Worm (Caenorhabditis elegans) whole organism, L4 larva: ENCODE measurements around the gene F32D8.8.
A peak's percentile ranks its signal among the peaks of the same experiment; 100 is the strongest.

Source experiments
- D1046.2 ChIP-seq: fragments of 200-800 bp; sonication (Bioruptor generic); IDR thresholded peaks from 2 replicates; pipeline ENCODE4 v1.3.6; 2022; ENCODE audit warnings: missing genetic modification characterization, missing compliant biosample characterization
- F26F4.8 ChIP-seq: fragments of 200-800 bp; sonication (Bioruptor generic); conservative IDR thresholded peaks from 2 replicates; pipeline ENCODE4 v1.3.6; 2022; ENCODE audit warnings: missing genetic modification characterization, missing compliant biosample characterization
- Y105C5A.15 ChIP-seq: fragments of 200-800 bp; sonication (Bioruptor generic); IDR thresholded peaks from 2 replicates; pipeline ENCODE4 v1.3.6; 2022; ENCODE audit warnings: missing genetic modification characterization, missing compliant biosample characterization
- ceh-20 ChIP-seq: fragments of 200-800 bp; sonication (Bioruptor generic); IDR thresholded peaks from 2 replicates; pipeline ENCODE4 v1.3.6; 2022; ENCODE audit warnings: missing genetic modification reagents, missing genetic modification characterization, missing compliant biosample characterization
- ceh-32 ChIP-seq: sonication (generic microtip); optimal IDR thresholded peaks from 2 replicates; lab custom pipeline; 2016; ENCODE audit warnings: mild to moderate bottlenecking, missing genetic modification characterization, missing compliant biosample characterization; ENCODE audit not compliant: poor library complexity
- ceh-44 ChIP-seq: fragments of 200-800 bp; sonication (Bioruptor generic); IDR thresholded peaks from 2 replicates; pipeline ENCODE4 v1.3.6; 2022; ENCODE audit warnings: missing genetic modification reagents, missing genetic modification characterization, missing compliant biosample characterization
- ceh-62 ChIP-seq: sonication (generic microtip); optimal IDR thresholded peaks from 2 replicates; lab custom pipeline; 2017; ENCODE audit warnings: missing biosample characterization, missing genetic modification characterization
- ces-1 ChIP-seq: fragments of 150-350 bp; sonication (generic microtip); optimal IDR thresholded peaks from 4 replicates; lab custom pipeline; 2014; ENCODE audit warnings: missing biosample characterization, missing genetic modification reagents, missing genetic modification characterization
- cey-2 ChIP-seq: sonication (generic microtip); optimal IDR thresholded peaks from 3 replicates; lab custom pipeline; 2017; ENCODE audit warnings: missing genetic modification characterization, mild to moderate bottlenecking, missing compliant biosample characterization, antibody characterized with exemption, borderline replicate concordance; ENCODE audit not compliant: insufficient read depth
- ctbp-1 ChIP-seq: fragments of 200-800 bp; sonication (Bioruptor generic); IDR thresholded peaks from 2 replicates; pipeline ENCODE4 v1.3.6; 2022; ENCODE audit warnings: missing genetic modification reagents, missing genetic modification characterization, missing compliant biosample characterization
- daf-12 ChIP-seq: fragments of 150-350 bp; optimal IDR thresholded peaks from 2 replicates; lab custom pipeline; 2014; ENCODE audit warnings: missing biosample characterization, missing genetic modification reagents, missing genetic modification characterization
- daf-16 ChIP-seq, 3 experiments: sonication (generic microtip); optimal IDR thresholded peaks; 2 replicates each; lab custom pipeline; 2016 to 2017; ENCODE audit warnings: missing genetic modification characterization in 3 of 3, missing genetic modification reagents in 3 of 3, mild to moderate bottlenecking in 2 of 3, missing compliant biosample characterization in 2 of 3, missing biosample characterization in 1 of 3, moderate library complexity in 1 of 3
- dmd-6 ChIP-seq: fragments of 200-800 bp; sonication (Bioruptor generic); IDR thresholded peaks from 2 replicates; pipeline ENCODE4 v1.3.6; 2022; ENCODE audit warnings: missing genetic modification reagents, missing genetic modification characterization, missing compliant biosample characterization
- duxl-1 ChIP-seq: sonication (generic microtip); optimal IDR thresholded peaks from 2 replicates; lab custom pipeline; 2016; ENCODE audit warnings: mild to moderate bottlenecking, missing genetic modification characterization, moderate library complexity, missing compliant biosample characterization; ENCODE audit not compliant: poor library complexity
- dve-1 ChIP-seq: sonication (generic microtip); optimal IDR thresholded peaks from 2 replicates; lab custom pipeline; 2017; ENCODE audit warnings: antibody characterized with exemption, mild to moderate bottlenecking, missing genetic modification characterization, missing compliant biosample characterization; ENCODE audit not compliant: insufficient read depth
- fkh-10 ChIP-seq: fragments of 150-350 bp; optimal IDR thresholded peaks from 2 replicates; lab custom pipeline; 2014; ENCODE audit warnings: missing biosample characterization, missing genetic modification reagents, missing genetic modification characterization
- fos-1 ChIP-seq: fragments of 150-350 bp; optimal IDR thresholded peaks from 2 replicates; lab custom pipeline; 2014; ENCODE audit warnings: missing biosample characterization, missing genetic modification characterization
- hif-1 ChIP-seq, 2 experiments: sonication (generic microtip); optimal IDR thresholded peaks; 2 replicates each; lab custom pipeline; 2016 to 2017; ENCODE audit warnings: missing compliant biosample characterization in 2 of 2, missing genetic modification characterization in 2 of 2, missing genetic modification reagents in 2 of 2, missing genotype in 2 of 2, mild to moderate bottlenecking in 1 of 2
- lim-7 ChIP-seq: fragments of 200-800 bp; sonication (Bioruptor generic); IDR thresholded peaks from 2 replicates; pipeline ENCODE4 v1.3.6; 2022; ENCODE audit warnings: missing genetic modification characterization, missing compliant biosample characterization
- lin-1 ChIP-seq: fragments of 200-800 bp; sonication (Bioruptor generic); IDR thresholded peaks from 2 replicates; pipeline ENCODE4 v1.3.6; 2022; ENCODE audit warnings: missing genetic modification reagents, missing genetic modification characterization, missing compliant biosample characterization
- lin-38 ChIP-seq: fragments of 200-800 bp; sonication (Bioruptor generic); IDR thresholded peaks from 2 replicates; pipeline ENCODE4 v1.3.6; 2022; ENCODE audit warnings: missing genetic modification reagents, missing genetic modification characterization, missing compliant biosample characterization
- lin-39 ChIP-seq: fragments of 150-350 bp; optimal IDR thresholded peaks from 2 replicates; lab custom pipeline; 2014; ENCODE audit warnings: missing biosample characterization, missing genetic modification reagents, missing genetic modification characterization
- mdl-1 ChIP-seq, 2 experiments: fragments of 150-350 bp in 1 of 2; sonication (generic microtip) in 1 of 2; optimal IDR thresholded peaks; 2 replicates each; lab custom pipeline; 2014 to 2017; ENCODE audit warnings: missing biosample characterization in 2 of 2, missing genetic modification characterization in 2 of 2
- mep-1 ChIP-seq: fragments of 150-350 bp; sonication (generic microtip); optimal IDR thresholded peaks from 3 replicates; lab custom pipeline; 2014; ENCODE audit warnings: missing biosample characterization, missing genetic modification characterization
- mes-2 ChIP-seq: sonication (generic microtip); optimal IDR thresholded peaks from 2 replicates; lab custom pipeline; 2016; ENCODE audit warnings: missing genotype, mild to moderate bottlenecking, missing genetic modification characterization, missing compliant biosample characterization; ENCODE audit not compliant: poor library complexity, severe bottlenecking
- nhr-11 ChIP-seq: fragments of 150-350 bp; optimal IDR thresholded peaks from 2 replicates; lab custom pipeline; 2014; ENCODE audit warnings: missing biosample characterization, missing genetic modification characterization
- nhr-25 ChIP-seq: sonication (generic microtip); optimal IDR thresholded peaks from 2 replicates; lab custom pipeline; 2017; ENCODE audit warnings: missing genetic modification characterization, mild to moderate bottlenecking, missing compliant biosample characterization, antibody characterized with exemption, moderate library complexity, borderline replicate concordance; ENCODE audit not compliant: insufficient read depth
- nhr-28 ChIP-seq: fragments of 150-350 bp; optimal IDR thresholded peaks from 2 replicates; lab custom pipeline; 2014; ENCODE audit warnings: missing biosample characterization, missing genetic modification characterization
- nhr-42 ChIP-seq: fragments of 200-800 bp; sonication (Bioruptor generic); IDR thresholded peaks from 2 replicates; pipeline ENCODE4 v1.3.6; 2022; ENCODE audit warnings: missing genetic modification characterization, missing compliant biosample characterization
- pha-4 ChIP-seq, 2 experiments: fragments of 150-350 bp in 1 of 2; fragments of 200-800 bp in 1 of 2; sonication (Bioruptor generic) in 1 of 2; IDR thresholded peaks in 1 of 2; optimal IDR thresholded peaks in 1 of 2; 2 replicates each; pipeline versions ENCODE4 v1.3.6 to Lab custom; 2014 to 2022; ENCODE audit warnings: missing genetic modification characterization in 2 of 2, missing genetic modification reagents in 2 of 2, missing biosample characterization in 1 of 2, missing compliant biosample characterization in 1 of 2
- php-3 ChIP-seq: fragments of 200-800 bp; sonication (Bioruptor generic); IDR thresholded peaks from 2 replicates; pipeline ENCODE4 v1.3.6; 2022; ENCODE audit warnings: missing genetic modification reagents, missing genetic modification characterization, missing compliant biosample characterization
- pqm-1 ChIP-seq: sonication (generic microtip); optimal IDR thresholded peaks from 2 replicates; lab custom pipeline; 2017; ENCODE audit warnings: missing biosample characterization, missing genetic modification characterization
- spr-3 ChIP-seq: fragments of 200-800 bp; sonication (Bioruptor generic); optimal IDR thresholded peaks from 2 replicates; lab custom pipeline; 2018; ENCODE audit warnings: mild to moderate bottlenecking, missing genetic modification characterization, missing compliant biosample characterization
- tra-1 ChIP-seq: fragments of 200-800 bp; sonication (Bioruptor generic); IDR thresholded peaks from 2 replicates; pipeline ENCODE4 v1.3.6; 2022; ENCODE audit warnings: missing genetic modification reagents, missing genetic modification characterization, missing compliant biosample characterization
- unc-130 ChIP-seq: sonication (generic microtip); optimal IDR thresholded peaks from 2 replicates; lab custom pipeline; 2016; ENCODE audit warnings: missing genetic modification reagents, missing genetic modification characterization, missing compliant biosample characterization
- unc-39 ChIP-seq: sonication (generic microtip); optimal IDR thresholded peaks from 2 replicates; lab custom pipeline; 2017; ENCODE audit warnings: missing biosample characterization, missing genetic modification characterization
- unc-62 ChIP-seq, 3 experiments: fragments of 150-350 bp in 1 of 3; sonication (generic microtip); optimal IDR thresholded peaks in 2 of 3; peaks in 1 of 3; 1 replicate in 1 of 3; 2 replicates in 2 of 3; lab custom pipeline; 2014 to 2017; ENCODE audit warnings: missing biosample characterization in 3 of 3, missing genetic modification characterization in 3 of 3, missing genetic modification reagents in 3 of 3, missing genotype in 1 of 3
- zfp-2 ChIP-seq: sonication (generic microtip); optimal IDR thresholded peaks from 2 replicates; lab custom pipeline; 2016; ENCODE audit warnings: mild to moderate bottlenecking, missing genetic modification characterization, missing compliant biosample characterization

F32D8.8 gene

DNA sequence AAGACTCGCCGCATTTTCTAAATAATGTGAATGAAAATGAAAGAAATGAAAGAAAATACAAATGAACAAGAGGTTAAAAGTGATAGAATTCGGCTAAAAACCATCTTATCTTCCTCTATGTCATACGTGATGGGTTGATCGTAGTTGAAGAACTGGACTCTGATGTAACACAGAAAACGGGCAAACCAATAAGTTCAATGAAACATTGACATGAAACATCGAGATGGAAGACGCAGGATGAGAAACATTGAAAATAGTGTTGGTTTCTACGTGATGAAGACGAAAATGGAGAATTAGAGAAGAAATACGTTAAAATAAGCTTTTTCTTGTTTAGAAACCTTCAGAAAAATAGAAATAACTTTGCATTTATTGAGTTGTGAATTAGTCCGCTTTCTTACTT, 11.6 kb downstream of the F32D8.8 start, which contains the start of gene F32D8.12 (continued):
- no peak for TF ChIP-seq ceh-20
- no peak for TF ChIP-seq Y105C5A.15 (GFP tag; lab: Robert Waterston, UW)
- TF ChIP-seq mes-2 (tag; lab: Kevin White, UChicago) = peak; percentile 59
- no peak for TF ChIP-seq ces-1 (GFP tag; lab: Kevin White, UChicago)
- TF ChIP-seq fos-1 = no peak
- 0 out of 2 replicates have a peak, but pooled peaks have one; percentile 17 for TF ChIP-seq ctbp-1 (GFP tag; lab: Robert Waterston, UW)
- no peak for TF ChIP-seq daf-16 (GFP tag; optimal IDR thresholded peaks at IDR 0.05; lab: Kevin White, UChicago)
- peak; percentile 58 for TF ChIP-seq daf-16 (tag; optimal IDR thresholded peaks at IDR 0.05; lab: Kevin White, UChicago)
- no peak for TF ChIP-seq ceh-32
- TF ChIP-seq unc-130 (GFP tag; lab: Kevin White, UChicago) = no peak
- no peak for TF ChIP-seq fkh-10 (GFP tag; lab: Kevin White, UChicago)
- TF ChIP-seq tra-1 (GFP tag; lab: Robert Waterston, UW) = no peak
- TF ChIP-seq spr-3 (GFP tag; lab: Kevin White, UChicago) = no peak
- TF ChIP-seq F26F4.8 (GFP tag; lab: Robert Waterston, UW) = no peak
- TF ChIP-seq unc-39 (tag; lab: Kevin White, UChicago) = no peak
- no peak for TF ChIP-seq cey-2 (tag; lab: Kevin White, UChicago)
- no peak for TF ChIP-seq D1046.2 (GFP tag; lab: Robert Waterston, UW)
- TF ChIP-seq pha-4 (GFP tag; IDR thresholded peaks at IDR 0.05; lab: Robert Waterston, UW) = no peak
- no peak for TF ChIP-seq pha-4 (tag; optimal IDR thresholded peaks at IDR 0.05; lab: Kevin White, UChicago)
- no peak for TF ChIP-seq pqm-1 (tag; lab: Kevin White, UChicago)
- no peak for TF ChIP-seq lin-39 (tag; lab: Kevin White, UChicago)
- peak; percentile 13 for TF ChIP-seq duxl-1 (tag; lab: Kevin White, UChicago)
- no peak for TF ChIP-seq zfp-2 (tag; lab: Kevin White, UChicago)
- TF ChIP-seq nhr-11 (tag; lab: Kevin White, UChicago) = peak; percentile 47
- no peak for TF ChIP-seq ceh-44 (GFP tag; lab: Robert Waterston, UW)
- TF ChIP-seq lin-1 (GFP tag; lab: Robert Waterston, UW) = no peak
- peak in 1 of 2 experiments; percentile 97 for TF ChIP-seq unc-62 (GFP tag; optimal IDR thresholded peaks at IDR 0.05 in 1 of 2; lab: Kevin White, UChicago)
- TF ChIP-seq unc-62 (tag; optimal IDR thresholded peaks at IDR 0.05; lab: Kevin White, UChicago) = no peak
- TF ChIP-seq dve-1 (tag; lab: Kevin White, UChicago) = peak; percentile 61
- no peak for TF ChIP-seq php-3 (GFP tag; lab: Robert Waterston, UW)
- no peak for TF ChIP-seq nhr-25 (tag; lab: Kevin White, UChicago)
- TF ChIP-seq nhr-42 (GFP tag; lab: Robert Waterston, UW) = no peak
- TF ChIP-seq mep-1 = peak; percentile 34
- TF ChIP-seq dmd-6 (GFP tag; lab: Robert Waterston, UW) = peak; percentile 58
- TF ChIP-seq hif-1 (tag; optimal IDR thresholded peaks at IDR 0.05; lab: Kevin White, UChicago) = peak in 1 of 2 experiments; percentile 85
- no peak for TF ChIP-seq ceh-62 (tag; lab: Kevin White, UChicago)
- peak; percentile 73 for TF ChIP-seq nhr-28
- TF ChIP-seq lim-7 (GFP tag; lab: Robert Waterston, UW) = no peak
- peak in 1 of 2 experiments; percentile 42 for TF ChIP-seq mdl-1 (tag; optimal IDR thresholded peaks at IDR 0.05; lab: Kevin White, UChicago)
- TF ChIP-seq daf-12 (tag; lab: Kevin White, UChicago) = no peak
- peak; percentile 48; the same call in 1 of the 2 replicates for TF ChIP-seq lin-38 (GFP tag; lab: Robert Waterston, UW)
